Worm (Caenorhabditis elegans): Measurements from ENCODE around the gene obr-3.

ce11 chrX:13855928-13856327, 46.3 kb upstream of the obr-3 start:
- TF ChIP-seq ztf-29 (GFP tag; IDR thresholded peaks at IDR 0.05) (no peak), T22C8.4 (GFP tag; IDR thresholded peaks at IDR 0.05) (no peak), ztf-23 (GFP tag; IDR thresholded peaks at IDR 0.05) (no peak), tab-1 (GFP tag; IDR thresholded peaks at IDR 0.05) (no peak)

Measured in whole organism, midembryonic.